Worm (Caenorhabditis elegans): ENCODE results near the gene srx-115.

- TF ChIP-seq ctbp-1 (GFP tag; IDR thresholded peaks at IDR 0.05) (no peak), unc-62 (GFP tag; optimal IDR thresholded peaks at IDR 0.05 in 1 of 2) (no peak), unc-62 (tag; optimal IDR thresholded peaks at IDR 0.05) (no peak), zfp-2 (tag; optimal IDR thresholded peaks at IDR 0.05) (no peak), lin-15B (tag; optimal IDR thresholded peaks at IDR 0.05) (no peak), lin-39 (tag; optimal IDR thresholded peaks at IDR 0.05) (no peak), D1046.2 (GFP tag; IDR thresholded peaks at IDR 0.05) (no peak), nhr-11 (tag; optimal IDR thresholded peaks at IDR 0.05) (no peak), sdz-12 (GFP tag; optimal IDR thresholded peaks at IDR 0.05) (no peak), fkh-10 (GFP tag; optimal IDR thresholded peaks at IDR 0.05) (no peak), dmd-9 (GFP tag; IDR thresholded peaks at IDR 0.05) (no peak), ceh-82 (tag; optimal IDR thresholded peaks at IDR 0.05) (no peak), ces-1 (GFP tag; optimal IDR thresholded peaks at IDR 0.05) (no peak)
Observed at ce11 chrV:8789345-8789744, 17.6 kb downstream of the srx-115 start.
